Fruit fly (Drosophila melanogaster): Measurements from ENCODE around the gene osk.

osk gene

dm6 chr3R:8931064-8931419, 3.9 kb upstream of the osk start:
- peak; percentile 77 for TF ChIP-seq pad (GFP tag; optimal IDR thresholded peaks at IDR 0.05)
- TF ChIP-seq CG7101 (tag; optimal IDR thresholded peaks at IDR 0.05) = no peak

- TF ChIP-seq bab1 (GFP tag; optimal IDR thresholded peaks at IDR 0.05) = peak; percentile 84
- TF ChIP-seq Mnt (GFP tag; optimal IDR thresholded peaks at IDR 0.05) = peak; percentile 61
- TF ChIP-seq CG7045 (GFP tag; optimal IDR thresholded peaks at IDR 0.05) = peak; percentile 47
- TF ChIP-seq pad (GFP tag; optimal IDR thresholded peaks at IDR 0.05) = peak; percentile 33
- peak; percentile 66 for TF ChIP-seq CG11617 (GFP tag; optimal IDR thresholded peaks at IDR 0.05)
- peak; percentile 74 for TF ChIP-seq Crg-1 (GFP tag; optimal IDR thresholded peaks at IDR 0.05)
- TF ChIP-seq kay (GFP tag; ENCODE audit: borderline replicate concordance) = peak; percentile 88
- TF ChIP-seq toe (GFP tag; optimal IDR thresholded peaks at IDR 0.05) = peak; percentile 75
- TF ChIP-seq CG14711 (tag; optimal IDR thresholded peaks at IDR 0.05) = peak; percentile 35
- TF ChIP-seq tj (GFP tag; optimal IDR thresholded peaks at IDR 0.05) = peak; percentile 61
- no peak for TF ChIP-seq cnc (optimal IDR thresholded peaks at IDR 0.05)
- no peak for TF ChIP-seq CG33017 (tag; optimal IDR thresholded peaks at IDR 0.05)
- peak; percentile 81 for TF ChIP-seq Hr96 (GFP tag; optimal IDR thresholded peaks at IDR 0.05)
- no peak for TF ChIP-seq CG12768 (GFP tag; optimal IDR thresholded peaks at IDR 0.05)
- TF ChIP-seq Clk (GFP tag; optimal IDR thresholded peaks at IDR 0.05) = no peak
- TF ChIP-seq ovo (GFP tag; optimal IDR thresholded peaks at IDR 0.05) = peak; percentile 54
- peak; percentile 59 for TF ChIP-seq CG5204 (GFP tag; optimal IDR thresholded peaks at IDR 0.05)
- TF ChIP-seq cic (GFP tag; optimal IDR thresholded peaks at IDR 0.05) = no peak
- TF ChIP-seq CG1620 (GFP tag; optimal IDR thresholded peaks at IDR 0.05) = peak; percentile 47
- peak; percentile 68 for TF ChIP-seq CG7101 (tag; optimal IDR thresholded peaks at IDR 0.05)
Measured at dm6 chr3R:8931777-8932345, 3.1 kb upstream of the osk start, which contains the start of gene pyd. Gene pyd, minus strand, starts transcription at chr3R:8931896.

DNA sequence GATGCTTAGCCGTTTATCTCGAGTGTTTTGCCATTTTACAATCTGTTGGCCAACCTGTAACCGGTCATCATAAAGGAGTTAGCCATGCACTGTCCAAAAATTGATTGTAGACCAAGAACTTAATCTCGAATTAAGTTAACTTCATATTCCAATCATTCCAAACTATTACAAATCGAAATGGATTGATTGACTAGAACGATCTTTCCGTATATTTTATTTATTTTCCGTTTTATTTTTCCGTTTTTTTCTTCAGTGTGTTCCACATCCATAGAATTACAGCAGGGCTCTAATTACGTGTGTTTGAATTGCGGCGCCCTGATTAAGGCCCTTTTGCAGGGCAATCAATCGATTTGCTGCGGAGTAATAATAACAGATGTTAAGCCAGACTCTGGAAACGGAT, 2.2 kb upstream of the osk start:
- TF ChIP-seq CG7045 (GFP tag; optimal IDR thresholded peaks at IDR 0.05) (no peak), CG7101 (tag; optimal IDR thresholded peaks at IDR 0.05) (no peak), CG33017 (tag; optimal IDR thresholded peaks at IDR 0.05) (no peak), CG12768 (GFP tag; optimal IDR thresholded peaks at IDR 0.05) (no peak), tj (GFP tag; optimal IDR thresholded peaks at IDR 0.05) (no peak), CG5204 (GFP tag; optimal IDR thresholded peaks at IDR 0.05) (no peak), bab1 (GFP tag; optimal IDR thresholded peaks at IDR 0.05) (no peak), kay (GFP tag; ENCODE audit: borderline replicate concordance) (no peak), cic (GFP tag; optimal IDR thresholded peaks at IDR 0.05) (no peak)

DNA sequence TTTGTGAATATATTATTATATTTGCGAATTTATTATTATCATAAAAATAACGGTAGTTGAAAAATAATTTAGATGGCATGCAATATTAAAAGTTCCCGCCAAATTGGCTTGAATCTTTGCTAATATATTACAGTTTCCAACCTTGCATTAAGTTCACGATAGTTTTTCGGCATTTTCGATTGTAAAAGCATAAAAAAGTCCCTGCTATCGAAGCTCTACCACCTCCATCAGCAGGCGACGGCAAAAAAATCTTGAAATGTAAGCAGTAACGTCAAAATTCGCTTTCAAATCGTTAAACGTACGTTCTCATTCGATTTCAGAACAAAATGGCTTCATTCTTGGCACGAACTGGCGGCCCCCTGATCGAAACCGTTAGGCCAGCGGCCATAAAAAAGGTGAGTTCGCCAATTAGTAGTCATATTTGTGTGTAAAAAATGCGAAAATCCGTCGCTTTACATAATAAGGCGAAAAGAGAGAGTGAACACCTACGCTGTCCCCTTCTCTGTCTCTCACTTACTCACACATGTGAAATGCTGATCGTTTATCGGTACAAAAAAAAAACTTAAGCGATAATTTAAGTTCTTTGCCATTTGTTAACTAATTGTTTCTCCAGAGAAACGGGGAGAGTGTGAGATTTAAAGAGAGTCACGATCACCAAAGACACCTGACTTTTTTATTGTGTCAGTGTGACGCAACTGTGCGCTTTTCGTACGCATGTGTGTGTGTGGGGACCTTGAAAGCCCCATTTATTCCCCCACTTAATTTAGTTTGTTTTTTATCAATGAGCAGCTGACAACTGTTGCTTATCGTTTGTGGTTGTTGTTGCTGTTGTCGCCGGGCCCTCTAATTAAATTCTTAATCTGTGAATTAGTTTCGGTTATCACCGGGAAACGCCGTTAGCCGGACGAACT, 3.8 kb downstream of the osk start, which contains the start of gene ScsbetaA:
TSS of gene ScsbetaA (plus strand) at position 231 of the 911 bp plus-strand sequence.
- peak; percentile 75 for TF ChIP-seq tj (GFP tag; optimal IDR thresholded peaks at IDR 0.05)
- TF ChIP-seq cic (GFP tag; optimal IDR thresholded peaks at IDR 0.05) = peak; percentile 82
- peak; percentile 40 for TF ChIP-seq toe (GFP tag; optimal IDR thresholded peaks at IDR 0.05)
- no peak for TF ChIP-seq cnc (optimal IDR thresholded peaks at IDR 0.05)
- TF ChIP-seq CG11617 (GFP tag; optimal IDR thresholded peaks at IDR 0.05) = peak; percentile 3
- TF ChIP-seq CG14711 (tag; optimal IDR thresholded peaks at IDR 0.05) = peak; percentile 23
- TF ChIP-seq CG7101 (tag; optimal IDR thresholded peaks at IDR 0.05) = no peak
- peak; percentile 80 for TF ChIP-seq kay (GFP tag; ENCODE audit: borderline replicate concordance)
- peak; percentile 50 for TF ChIP-seq ovo (GFP tag; optimal IDR thresholded peaks at IDR 0.05)
- peak; percentile 10 for TF ChIP-seq CG12768 (GFP tag; optimal IDR thresholded peaks at IDR 0.05)
- peak; percentile 20 for TF ChIP-seq pad (GFP tag; optimal IDR thresholded peaks at IDR 0.05)
- peak; percentile 5 for TF ChIP-seq bab1 (GFP tag; optimal IDR thresholded peaks at IDR 0.05)
- no peak for TF ChIP-seq CG5204 (GFP tag; optimal IDR thresholded peaks at IDR 0.05)

DNA sequence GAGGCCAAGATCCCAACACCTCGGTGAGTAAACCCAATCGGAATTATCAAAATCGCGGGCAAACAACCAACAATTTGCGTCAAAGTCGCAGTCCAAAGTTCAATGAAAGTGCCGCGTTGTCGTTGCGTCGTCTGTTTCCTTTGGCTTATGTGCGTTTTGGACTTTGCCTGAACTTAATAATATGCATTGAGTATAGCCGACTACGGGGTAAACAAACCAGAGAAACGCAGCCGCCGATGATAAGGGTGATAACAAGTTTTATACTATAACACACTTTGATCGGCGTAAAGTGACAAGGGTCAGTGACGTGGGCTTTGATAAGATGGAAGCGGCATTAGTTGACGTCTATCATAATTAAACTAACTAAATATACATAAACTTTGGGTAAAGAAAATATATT, 4.8 kb downstream of the osk start:
- TF ChIP-seq cnc (optimal IDR thresholded peaks at IDR 0.05) = no peak
- TF ChIP-seq CG7101 (tag; optimal IDR thresholded peaks at IDR 0.05) = no peak
- peak; percentile 48 for TF ChIP-seq CG33017 (tag; optimal IDR thresholded peaks at IDR 0.05)
- no peak for TF ChIP-seq ovo (GFP tag; optimal IDR thresholded peaks at IDR 0.05)
- no peak for TF ChIP-seq CG7045 (GFP tag; optimal IDR thresholded peaks at IDR 0.05)
- TF ChIP-seq CG12768 (GFP tag; optimal IDR thresholded peaks at IDR 0.05) = peak; percentile 96
- no peak for TF ChIP-seq CG5204 (GFP tag; optimal IDR thresholded peaks at IDR 0.05)
- no peak for TF ChIP-seq Crg-1 (GFP tag; optimal IDR thresholded peaks at IDR 0.05)
- no peak for TF ChIP-seq CG1620 (GFP tag; optimal IDR thresholded peaks at IDR 0.05)
- peak; percentile 86 for TF ChIP-seq kay (GFP tag; ENCODE audit: borderline replicate concordance)
- TF ChIP-seq bab1 (GFP tag; optimal IDR thresholded peaks at IDR 0.05) = no peak
- TF ChIP-seq cic (GFP tag; optimal IDR thresholded peaks at IDR 0.05) = peak; percentile 30
- no peak for TF ChIP-seq CG14711 (tag; optimal IDR thresholded peaks at IDR 0.05)
- TF ChIP-seq Hr96 (GFP tag; optimal IDR thresholded peaks at IDR 0.05) = peak; percentile 23
- TF ChIP-seq toe (GFP tag; optimal IDR thresholded peaks at IDR 0.05) = no peak
- TF ChIP-seq Mnt (GFP tag; optimal IDR thresholded peaks at IDR 0.05) = no peak
- no peak for TF ChIP-seq tj (GFP tag; optimal IDR thresholded peaks at IDR 0.05)
- no peak for TF ChIP-seq pad (GFP tag; optimal IDR thresholded peaks at IDR 0.05)
- no peak for TF ChIP-seq Clk (GFP tag; optimal IDR thresholded peaks at IDR 0.05)
- TF ChIP-seq CG11617 (GFP tag; optimal IDR thresholded peaks at IDR 0.05) = no peak

dm6 chr3R:8944866-8945265, 9.9 kb downstream of the osk start, which contains the start of gene CG11964:
Gene CG11964, minus strand, starts transcription at chr3R:8945020.
- TF ChIP-seq toe (GFP tag; optimal IDR thresholded peaks at IDR 0.05) = peak; percentile 29
- peak; percentile 49 for TF ChIP-seq CG7101 (tag; optimal IDR thresholded peaks at IDR 0.05)
- TF ChIP-seq CG7045 (GFP tag; optimal IDR thresholded peaks at IDR 0.05) = no peak
- TF ChIP-seq ovo (GFP tag; optimal IDR thresholded peaks at IDR 0.05) = no peak
- TF ChIP-seq Mnt (GFP tag; optimal IDR thresholded peaks at IDR 0.05) = peak; percentile 89
- TF ChIP-seq CG11617 (GFP tag; optimal IDR thresholded peaks at IDR 0.05) = no peak
- TF ChIP-seq CG1620 (GFP tag; optimal IDR thresholded peaks at IDR 0.05) = peak; percentile 27
- peak; percentile 66 for TF ChIP-seq bab1 (GFP tag; optimal IDR thresholded peaks at IDR 0.05)
- TF ChIP-seq CG33017 (tag; optimal IDR thresholded peaks at IDR 0.05) = peak; percentile 3
- TF ChIP-seq CG14711 (tag; optimal IDR thresholded peaks at IDR 0.05) = peak; percentile 32
- no peak for TF ChIP-seq pad (GFP tag; optimal IDR thresholded peaks at IDR 0.05)
